Worm (Caenorhabditis elegans): ENCODE measurements around the gene C01B10.44.

C01B10.44 gene

DNA sequence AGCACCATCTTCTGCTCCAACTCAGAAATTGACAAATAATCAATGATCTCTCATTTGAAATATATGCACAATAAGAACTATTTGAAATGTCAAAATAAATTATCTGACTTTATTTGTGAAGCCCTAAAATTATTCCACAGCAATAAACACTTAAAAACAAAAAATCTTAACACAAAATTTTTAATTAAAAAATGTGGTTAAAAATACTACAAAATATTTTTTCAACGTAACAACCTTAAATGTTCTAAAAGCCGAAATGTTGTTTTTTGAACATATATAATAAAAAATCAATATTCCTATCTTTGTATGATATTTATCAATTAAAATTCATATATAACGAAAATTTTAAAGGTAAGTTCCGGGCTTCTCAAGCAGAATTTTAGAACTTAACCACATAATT lies 24.0 kb upstream of the C01B10.44 start, which contains the start of gene F38A5.8:
F38A5.8 (plus strand) TSS at position 301 of the 400 bp plus-strand sequence.
- TF ChIP-seq unc-98 (GFP tag; IDR thresholded peaks at IDR 0.05) (no peak), nhr-76 (tag; optimal IDR thresholded peaks at IDR 0.05) (no peak), skn-1 (tag; optimal IDR thresholded peaks at IDR 0.05) (no peak), Y116A8C.19 (tag; optimal IDR thresholded peaks at IDR 0.05; ENCODE audit: borderline replicate concordance) (no peak), fkh-4 (tag; optimal IDR thresholded peaks at IDR 0.05; ENCODE audit: borderline replicate concordance) (no peak), nhr-77 (tag; optimal IDR thresholded peaks at IDR 0.05) (no peak), nhr-20 (tag; optimal IDR thresholded peaks at IDR 0.05) (no peak), sup-37 (GFP tag; optimal IDR thresholded peaks at IDR 0.05) (no peak), fkh-8 (tag; optimal IDR thresholded peaks at IDR 0.05) (no peak), ama-1 (optimal IDR thresholded peaks at IDR 0.05) (no peak), rnt-1 (tag; optimal IDR thresholded peaks at IDR 0.05) (no peak), egl-13 (tag; optimal IDR thresholded peaks at IDR 0.05) (no peak), lin-39 (tag; optimal IDR thresholded peaks at IDR 0.05) (no peak), nhr-19 (GFP tag; conservative IDR thresholded peaks at IDR 0.05) (no peak)

DNA sequence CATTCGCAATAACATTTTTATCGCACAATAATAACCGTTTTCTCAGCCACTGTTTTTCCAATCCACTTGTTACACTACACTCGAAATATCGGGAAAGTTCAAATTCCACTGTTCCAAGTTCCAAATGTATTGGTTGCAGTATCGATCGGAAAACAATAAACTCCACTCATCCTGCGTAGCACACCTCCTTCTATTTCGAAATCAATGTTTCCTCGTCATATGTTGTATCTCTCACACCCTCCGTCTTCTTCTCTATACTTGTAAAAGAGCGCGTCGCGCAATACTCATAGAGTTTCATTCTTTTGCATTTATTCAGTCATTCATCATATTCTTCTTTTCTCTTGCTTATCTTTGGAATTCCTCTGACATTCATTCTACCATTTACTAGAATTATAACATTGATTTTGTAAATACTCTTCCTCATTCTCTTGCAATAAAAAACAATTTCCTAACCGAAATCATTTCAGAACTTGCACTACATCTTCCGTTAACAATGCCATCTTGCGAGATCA lies 22.2 kb upstream of the C01B10.44 start, which contains the start of gene sup-36:
sup-36 (plus strand) TSS at position 462 of the 512 bp plus-strand sequence.
- peak in 1 of 2 experiments; percentile 45 for TF ChIP-seq lin-35 (GFP tag; optimal IDR thresholded peaks at IDR 0.05)
- peak; percentile 21 to 25 for TF ChIP-seq efl-1 (optimal IDR thresholded peaks at IDR 0.05)
- TF ChIP-seq efl-1 (GFP tag; optimal IDR thresholded peaks at IDR 0.05 in 1 of 2), result peak; percentile 22 to 31
- TF ChIP-seq snu-23 (GFP tag; optimal IDR thresholded peaks at IDR 0.05), result peak; percentile 28
- TF ChIP-seq C34B4.2 (tag; optimal IDR thresholded peaks at IDR 0.05), result no peak
- no peak for TF ChIP-seq zag-1 (tag; optimal IDR thresholded peaks at IDR 0.05)
- no peak for TF ChIP-seq irx-1 (tag; optimal IDR thresholded peaks at IDR 0.05)
- TF ChIP-seq ceh-63 (GFP tag; optimal IDR thresholded peaks at IDR 0.05), result no peak
- TF ChIP-seq aha-1 (tag; optimal IDR thresholded peaks at IDR 0.05), result no peak
- peak; percentile 29 for TF ChIP-seq rnt-1 (tag; optimal IDR thresholded peaks at IDR 0.05)
- TF ChIP-seq pax-3 (tag; optimal IDR thresholded peaks at IDR 0.05), result no peak
- TF ChIP-seq ztf-4 (tag; optimal IDR thresholded peaks at IDR 0.05), result no peak
- peak in 1 of 3 experiments; percentile 1 for TF ChIP-seq dpl-1 (GFP tag; optimal IDR thresholded peaks at IDR 0.05)
- no peak for TF ChIP-seq lin-15B (tag; optimal IDR thresholded peaks at IDR 0.05)
- no peak for TF ChIP-seq unc-62 (GFP tag; optimal IDR thresholded peaks at IDR 0.05)
- peak in 1 of 3 experiments; percentile 18 for TF ChIP-seq ceh-82 (tag; optimal IDR thresholded peaks at IDR 0.05)
- no peak for TF ChIP-seq nhr-11 (tag; optimal IDR thresholded peaks at IDR 0.05)

DNA sequence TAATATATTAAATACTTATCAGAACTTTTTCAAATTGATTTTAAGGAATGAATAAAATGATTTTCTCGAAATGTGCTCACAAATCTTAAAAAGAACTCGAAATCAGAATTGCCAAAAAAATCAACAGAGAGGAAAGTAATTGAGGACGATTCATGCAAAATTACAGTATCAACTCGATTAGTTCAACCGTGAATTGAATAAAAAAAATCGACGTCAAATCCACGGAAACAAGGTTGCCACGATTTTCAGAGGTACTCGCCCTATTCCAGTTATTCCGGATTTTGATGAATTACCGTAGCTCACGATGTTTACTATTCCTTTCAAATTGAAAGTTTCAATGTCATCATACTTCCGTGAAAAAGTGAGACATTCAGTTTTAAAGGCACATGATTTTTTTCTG lies 21.1 kb upstream of the C01B10.44 start, which contains the start of gene F15B10.3:
F15B10.3 (plus strand) TSS at position 301 of the 400 bp plus-strand sequence.
- TF ChIP-seq skn-1 (tag; optimal IDR thresholded peaks at IDR 0.05) (no peak), isw-1 (GFP tag; IDR thresholded peaks at IDR 0.05) (no peak), F16B12.6 (tag; optimal IDR thresholded peaks at IDR 0.05) (no peak), lin-15B (tag; optimal IDR thresholded peaks at IDR 0.05) (no peak), nhr-77 (tag; optimal IDR thresholded peaks at IDR 0.05) (no peak), xbp-1 (tag; optimal IDR thresholded peaks at IDR 0.05) (no peak), aly-2 (tag; optimal IDR thresholded peaks at IDR 0.05) (no peak), ceh-8 (GFP tag; optimal IDR thresholded peaks at IDR 0.05) (no peak), ztf-4 (tag; optimal IDR thresholded peaks at IDR 0.05) (no peak)

DNA sequence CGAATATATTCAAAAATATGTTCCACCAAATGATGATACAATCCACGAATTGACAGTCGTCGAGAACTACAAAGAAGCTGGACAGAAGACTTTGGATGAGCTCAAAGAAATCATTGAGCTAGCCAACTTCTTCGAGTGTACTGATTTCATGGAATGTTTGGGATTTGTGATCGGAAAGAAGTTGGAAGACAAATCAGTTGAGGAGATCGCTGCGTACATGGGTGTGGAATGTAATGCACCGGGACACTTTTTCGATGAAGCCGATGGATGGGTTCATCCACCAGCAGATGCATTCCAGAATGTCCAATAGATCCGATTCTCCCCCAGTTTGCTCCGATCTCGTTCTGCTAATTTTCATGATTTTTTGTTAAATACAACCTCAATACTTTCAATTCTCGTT lies 19.9 kb upstream of the C01B10.44 start:
- TF ChIP-seq efl-1 (optimal IDR thresholded peaks at IDR 0.05) (no peak), efl-1 (GFP tag; optimal IDR thresholded peaks at IDR 0.05 in 1 of 2) (peak in 1 of 2 experiments; percentile 43), fkh-4 (tag; optimal IDR thresholded peaks at IDR 0.05; ENCODE audit: borderline replicate concordance) (no peak)

DNA sequence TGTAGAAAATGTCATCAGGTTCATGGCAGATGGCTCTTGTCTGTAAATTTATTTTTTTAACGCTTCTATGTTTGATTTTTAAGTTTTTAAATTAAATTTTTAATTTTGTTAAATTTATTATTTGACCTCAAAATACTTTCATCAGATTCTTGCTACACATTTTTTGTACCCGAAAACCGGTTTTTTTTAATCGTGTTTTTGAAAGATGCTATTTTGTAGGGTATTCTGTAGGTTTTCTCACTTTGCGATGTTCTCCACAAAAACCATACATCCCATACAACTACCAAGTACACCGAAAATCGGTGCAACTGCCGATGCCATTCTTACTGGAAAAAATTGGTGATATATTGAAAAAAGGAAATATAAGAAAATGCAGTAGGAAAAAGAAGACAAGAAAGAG lies 17.6 kb upstream of the C01B10.44 start, which contains the start of gene nstp-2:
nstp-2 (minus strand) TSS at position 326 of the 400 bp plus-strand sequence.
- TF ChIP-seq hlh-4 (tag; optimal IDR thresholded peaks at IDR 0.05), result no peak
- TF ChIP-seq grh-1 (GFP tag; IDR thresholded peaks at IDR 0.05), result peak; percentile 63
- TF ChIP-seq nhr-85 (tag), result peak; percentile 61
